Fruit fly (Drosophila melanogaster): Measurements from ENCODE around the gene CG15370.

DNA sequence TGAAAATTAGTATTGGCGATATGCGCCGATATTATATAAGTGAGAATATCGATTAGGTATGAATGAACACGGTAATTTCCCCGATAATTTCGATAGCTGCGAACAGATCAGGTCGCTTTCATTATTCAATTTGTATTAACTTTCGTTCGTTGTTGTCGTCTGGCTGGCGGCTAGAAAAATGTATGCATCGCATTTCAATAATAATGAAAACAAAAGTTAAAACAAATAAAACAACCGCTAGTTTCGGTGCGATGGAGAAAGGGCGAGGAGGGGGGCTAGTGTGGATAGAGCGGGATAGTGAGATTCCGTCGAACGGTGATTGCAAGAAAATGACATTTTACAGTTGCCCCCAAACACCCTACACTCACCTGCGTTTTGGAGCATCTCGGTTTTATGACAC lies 814 bp upstream of the CG15370 start:
- TF ChIP-seq CTCF (optimal IDR thresholded peaks at IDR 0.05) (no peak), CG8478 (optimal IDR thresholded peaks at IDR 0.05) (no peak)

Measured in S2 (cell line).